Fruit fly (Drosophila melanogaster) whole organism, embryonic: ENCODE data around the gene CG14515.

ENCODE experiments used
- Atf-2 ChIP-seq: fragments of 200-800 bp; sonication (Bioruptor generic); optimal IDR thresholded peaks from 2 replicates; lab custom pipeline; 2016; ENCODE audit warnings: missing biosample characterization, missing genetic modification characterization
- Atf3 ChIP-seq: fragments of 200-800 bp; sonication (Bioruptor generic); optimal IDR thresholded peaks from 3 replicates; lab custom pipeline; 2016; ENCODE audit warnings: missing biosample characterization, missing genetic modification characterization
- Bgb ChIP-seq: fragments of 200-800 bp; sonication (Bioruptor generic); IDR thresholded peaks from 2 replicates; pipeline ENCODE4 v1.3.6; 2022; ENCODE audit warnings: missing biosample characterization, missing genetic modification characterization; ENCODE audit not compliant: partially characterized antibody
- Blimp-1 ChIP-seq: fragments of 200-800 bp; sonication (Bioruptor generic); optimal IDR thresholded peaks from 3 replicates; lab custom pipeline; 2018; ENCODE audit warnings: missing biosample characterization, missing genetic modification characterization, mild to moderate bottlenecking, moderate library complexity, missing genetic modification reagents
- Bteb2 ChIP-seq: fragments of 200-800 bp; sonication (Bioruptor generic); optimal IDR thresholded peaks from 2 replicates; lab custom pipeline; 2016; ENCODE audit warnings: missing biosample characterization, missing genetic modification characterization
- CG12744 ChIP-seq: fragments of 200-800 bp; sonication (Bioruptor generic); optimal IDR thresholded peaks from 2 replicates; lab custom pipeline; 2016; ENCODE audit warnings: missing biosample characterization, missing genetic modification characterization
- CG14441 ChIP-seq: fragments of 200-800 bp; sonication (Bioruptor generic); IDR thresholded peaks from 2 replicates; pipeline ENCODE4 v1.3.6; 2022; ENCODE audit warnings: missing biosample characterization, missing genetic modification characterization
- CG1602 ChIP-seq: fragments of 200-800 bp; sonication (Bioruptor generic); optimal IDR thresholded peaks from 3 replicates; lab custom pipeline; 2016; ENCODE audit warnings: missing biosample characterization, missing genetic modification characterization
- CG16815 ChIP-seq: fragments of 200-800 bp; sonication (Bioruptor generic); optimal IDR thresholded peaks from 3 replicates; lab custom pipeline; 2017; ENCODE audit warnings: missing biosample characterization, mild to moderate bottlenecking, missing genetic modification characterization
- CG18476 ChIP-seq: fragments of 200-800 bp; sonication (Bioruptor generic); optimal IDR thresholded peaks from 2 replicates; lab custom pipeline; 2016; ENCODE audit warnings: missing biosample characterization, mild to moderate bottlenecking, missing genetic modification characterization
- CG2116 ChIP-seq: fragments of 200-800 bp; sonication (Bioruptor generic); optimal IDR thresholded peaks from 3 replicates; lab custom pipeline; 2018; ENCODE audit warnings: missing biosample characterization, mild to moderate bottlenecking, missing genetic modification characterization
- CG2199 ChIP-seq: fragments of 200-800 bp; sonication (Bioruptor generic); IDR thresholded peaks from 3 replicates; pipeline ENCODE4 v1.3.6; 2022; ENCODE audit warnings: missing biosample characterization, missing genetic modification characterization
- CG2202 ChIP-seq: fragments of 200-800 bp; sonication (Bioruptor generic); optimal IDR thresholded peaks from 2 replicates; lab custom pipeline; 2018; ENCODE audit warnings: missing biosample characterization, mild to moderate bottlenecking, missing genetic modification characterization
- CG43689 ChIP-seq: fragments of 200-800 bp; sonication (Bioruptor generic); IDR thresholded peaks from 2 replicates; pipeline ENCODE4 v1.3.6; 2022; ENCODE audit warnings: missing biosample characterization, missing genetic modification characterization
- CG6683 ChIP-seq: fragments of 200-800 bp; sonication (Bioruptor generic); optimal IDR thresholded peaks from 2 replicates; lab custom pipeline; 2017; ENCODE audit warnings: missing biosample characterization, mild to moderate bottlenecking, missing genetic modification characterization, missing genetic modification reagents
- CG7786 ChIP-seq: fragments of 200-800 bp; sonication (Bioruptor generic); optimal IDR thresholded peaks from 2 replicates; lab custom pipeline; 2016; ENCODE audit warnings: missing biosample characterization, missing genetic modification characterization
- CG8765 ChIP-seq: fragments of 200-800 bp; sonication (Bioruptor generic); IDR thresholded peaks from 2 replicates; pipeline ENCODE4 v1.3.6; 2022; ENCODE audit warnings: missing biosample characterization, missing genetic modification characterization
- Dad ChIP-seq: fragments of 200-800 bp; sonication (Bioruptor generic); optimal IDR thresholded peaks from 3 replicates; lab custom pipeline; 2016; ENCODE audit warnings: missing biosample characterization, missing genetic modification characterization
- Dll ChIP-seq: fragments of 200-800 bp; sonication (Bioruptor generic); IDR thresholded peaks from 4 replicates; pipeline ENCODE4 v1.3.6; 2022; ENCODE audit warnings: missing biosample characterization, missing genetic modification characterization; ENCODE audit not compliant: partially characterized antibody
- Hmr ChIP-seq: fragments of 200-800 bp; sonication (Bioruptor generic); optimal IDR thresholded peaks from 3 replicates; lab custom pipeline; 2017; ENCODE audit warnings: mild to moderate bottlenecking, missing biosample characterization, missing genetic modification reagents, missing genetic modification characterization
- Hr39 ChIP-seq: fragments of >200 bp; optimal IDR thresholded peaks from 2 replicates; lab custom pipeline; 2017
- Hr78 ChIP-seq, 2 experiments: fragments of 200-800 bp in 1 of 2; fragments of >200 bp in 1 of 2; sonication (Bioruptor generic) in 1 of 2; optimal IDR thresholded peaks; 2 replicates each; lab custom pipeline; 2017 to 2019; ENCODE audit warnings: missing biosample characterization in 2 of 2, missing genetic modification characterization in 2 of 2, mild to moderate bottlenecking in 1 of 2, moderate library complexity in 1 of 2
- Mad ChIP-seq: fragments of 200-800 bp; sonication (Bioruptor generic); optimal IDR thresholded peaks from 2 replicates; lab custom pipeline; 2016; ENCODE audit warnings: missing biosample characterization, missing genetic modification characterization
- Med ChIP-seq: fragments of 200-800 bp; sonication (Bioruptor generic); peaks from one replicate; lab custom pipeline; 2016; ENCODE audit warnings: missing biosample characterization, missing genetic modification characterization, mild to moderate bottlenecking, inconsistent platforms, moderate library complexity
- Pdp1 ChIP-seq, 2 experiments: fragments of 200-800 bp; sonication (Bioruptor generic); optimal IDR thresholded peaks; 3 replicates each; lab custom pipeline; 2016; ENCODE audit warnings: missing biosample characterization in 2 of 2, missing genetic modification characterization in 2 of 2, mild to moderate bottlenecking in 1 of 2, moderate library complexity in 1 of 2
- Rfx ChIP-seq: fragments of 200-800 bp; sonication (Bioruptor generic); IDR thresholded peaks from 2 replicates; pipeline ENCODE4 v1.3.6; 2022; ENCODE audit warnings: missing biosample characterization, missing genetic modification characterization
- Sry-β ChIP-seq: fragments of 200-800 bp; sonication (Bioruptor generic); optimal IDR thresholded peaks from 2 replicates; lab custom pipeline; 2018; ENCODE audit warnings: missing biosample characterization, mild to moderate bottlenecking, missing genetic modification characterization, moderate library complexity
- TFAM ChIP-seq: fragments of 200-800 bp; sonication (Bioruptor generic); optimal IDR thresholded peaks from 2 replicates; lab custom pipeline; 2017; ENCODE audit warnings: missing biosample characterization, missing genetic modification characterization, inconsistent platforms
- btn ChIP-seq: fragments of 200-800 bp; sonication (Bioruptor generic); optimal IDR thresholded peaks from 2 replicates; lab custom pipeline; 2016; ENCODE audit warnings: missing biosample characterization, missing genetic modification characterization
- cas ChIP-seq: fragments of 200-800 bp; sonication (Bioruptor generic); IDR thresholded peaks from 2 replicates; pipeline ENCODE4 v1.3.6; 2022; ENCODE audit warnings: missing biosample characterization, missing genetic modification characterization
- da ChIP-seq: fragments of 200-800 bp; sonication (Bioruptor generic); optimal IDR thresholded peaks from 2 replicates; lab custom pipeline; 2016; ENCODE audit warnings: missing biosample characterization, missing genetic modification characterization
- dm ChIP-seq: fragments of 200-800 bp; sonication (Bioruptor generic); optimal IDR thresholded peaks from 3 replicates; lab custom pipeline; 2016; ENCODE audit warnings: missing biosample characterization, missing genetic modification characterization
- gcm ChIP-seq: fragments of 200-800 bp; sonication (Bioruptor generic); optimal IDR thresholded peaks from 2 replicates; lab custom pipeline; 2019; ENCODE audit warnings: missing biosample characterization, mild to moderate bottlenecking, missing genetic modification characterization, moderate library complexity
- grn ChIP-seq: fragments of 200-800 bp; sonication (Bioruptor generic); optimal IDR thresholded peaks from 3 replicates; lab custom pipeline; 2017; ENCODE audit warnings: missing biosample characterization, missing genetic modification characterization
- jigr1 ChIP-seq: fragments of 200-800 bp; sonication (Bioruptor generic); IDR thresholded peaks from 3 replicates; pipeline ENCODE4 v1.3.6; 2022; ENCODE audit warnings: missing biosample characterization, missing genetic modification characterization
- jumu ChIP-seq: fragments of 200-800 bp; sonication (Bioruptor generic); optimal IDR thresholded peaks from 3 replicates; lab custom pipeline; 2016; ENCODE audit warnings: missing biosample characterization, missing genetic modification characterization
- ken ChIP-seq: fragments of 200-800 bp; sonication (Bioruptor generic); IDR thresholded peaks from 3 replicates; pipeline ENCODE4 v1.3.6; 2022; ENCODE audit warnings: missing biosample characterization, missing genetic modification characterization
- lab ChIP-seq: fragments of 200-800 bp; sonication (Bioruptor generic); optimal IDR thresholded peaks from 3 replicates; lab custom pipeline; 2017; ENCODE audit warnings: missing biosample characterization, missing genetic modification characterization, mild to moderate bottlenecking, moderate library complexity, missing genetic modification reagents
- pb ChIP-seq: fragments of 200-800 bp; sonication (Bioruptor generic); optimal IDR thresholded peaks from 3 replicates; lab custom pipeline; 2016; ENCODE audit warnings: missing biosample characterization, missing genetic modification characterization
- pita ChIP-seq: fragments of 200-800 bp; sonication (Bioruptor generic); optimal IDR thresholded peaks from 2 replicates; lab custom pipeline; 2017; ENCODE audit warnings: missing biosample characterization, mild to moderate bottlenecking, missing genetic modification characterization
- prd ChIP-seq, 3 experiments: fragments of >200 bp in 2 of 3; fragments of 200-800 bp in 1 of 3; sonication (Bioruptor generic) in 1 of 3; optimal IDR thresholded peaks in 2 of 3; IDR thresholded peaks in 1 of 3; 2 replicates in 2 of 3; 3 replicates in 1 of 3; pipeline versions ENCODE4 v1.3.6 to Lab custom; 2017 to 2022; ENCODE audit warnings: missing biosample characterization in 1 of 3, missing genetic modification characterization in 1 of 3
- ranshi ChIP-seq: fragments of 200-800 bp; sonication (Bioruptor generic); IDR thresholded peaks from 2 replicates; pipeline ENCODE4 v1.3.6; 2022; ENCODE audit warnings: missing biosample characterization, missing genetic modification characterization
- scrt ChIP-seq: fragments of 200-800 bp; sonication (Bioruptor generic); optimal IDR thresholded peaks from 2 replicates; lab custom pipeline; 2018; ENCODE audit warnings: missing biosample characterization, mild to moderate bottlenecking, missing genetic modification characterization, moderate library complexity
- sqz ChIP-seq: fragments of 200-800 bp; sonication (Bioruptor generic); optimal IDR thresholded peaks from 3 replicates; lab custom pipeline; 2018; ENCODE audit warnings: missing biosample characterization, mild to moderate bottlenecking, missing genetic modification characterization
- sr ChIP-seq: fragments of 200-800 bp; sonication (Bioruptor generic); IDR thresholded peaks from 3 replicates; pipeline ENCODE4 v1.3.6; 2022; ENCODE audit warnings: missing biosample characterization, missing genetic modification characterization
- trh ChIP-seq: fragments of 200-800 bp; sonication (Bioruptor generic); optimal IDR thresholded peaks from 2 replicates; lab custom pipeline; 2016; ENCODE audit warnings: missing biosample characterization, missing genetic modification characterization
- tup ChIP-seq: fragments of 200-800 bp; sonication (Bioruptor generic); optimal IDR thresholded peaks from 2 replicates; lab custom pipeline; 2016; ENCODE audit warnings: missing biosample characterization, mild to moderate bottlenecking, missing genetic modification characterization, moderate library complexity
- unpg ChIP-seq: fragments of 200-800 bp; sonication (Bioruptor generic); optimal IDR thresholded peaks from 3 replicates; lab custom pipeline; 2018; ENCODE audit warnings: missing biosample characterization, mild to moderate bottlenecking, missing genetic modification characterization, moderate library complexity
- zen2 ChIP-seq: fragments of 200-800 bp; sonication (Bioruptor generic); IDR thresholded peaks from 3 replicates; pipeline ENCODE4 v1.3.6; 2022; ENCODE audit warnings: missing biosample characterization, missing genetic modification characterization; ENCODE audit not compliant: partially characterized antibody
- zfh1 ChIP-seq: fragments of 200-800 bp; sonication (Bioruptor generic); IDR thresholded peaks from 3 replicates; pipeline ENCODE4 v1.3.6; 2022; ENCODE audit warnings: missing biosample characterization, missing genetic modification characterization

The CG14515 gene

DNA sequence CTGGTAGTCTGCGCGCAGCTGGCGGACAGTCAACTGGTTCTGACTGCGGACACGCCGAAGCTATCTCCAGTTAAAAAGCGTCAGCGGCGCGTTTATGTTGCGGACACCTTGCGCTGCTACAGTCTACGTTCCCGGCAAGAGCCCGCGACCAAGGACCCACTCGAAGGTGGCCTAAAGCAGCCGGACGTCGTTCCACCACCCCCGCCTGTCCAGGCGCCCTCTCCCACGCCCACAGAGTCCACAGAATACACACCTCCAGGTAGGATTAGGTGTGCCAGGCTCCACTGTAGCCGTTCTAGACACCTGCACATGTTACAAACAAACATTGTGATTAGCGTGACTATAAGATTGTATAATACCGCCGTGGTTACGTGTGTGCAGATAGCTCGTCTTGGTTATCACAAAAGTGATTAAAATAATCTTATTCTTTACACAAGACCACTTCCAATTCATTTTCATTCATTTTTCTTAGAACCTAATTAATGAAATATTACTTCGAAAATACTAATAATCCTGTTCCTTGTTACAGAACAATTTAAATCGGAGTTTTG lies 33.3 kb downstream of the CG14515 start (continued):
- TF ChIP-seq CG18476 = no peak
- no peak for TF ChIP-seq CG43689 (GFP tag; lab: Robert Waterston, UW)
- no peak for TF ChIP-seq jigr1 (GFP tag; lab: Robert Waterston, UW)
- TF ChIP-seq grn (GFP tag; lab: Kevin White, UChicago) = no peak
- TF ChIP-seq CG14441 = peak; percentile 42; the same call in 1 of the 2 replicates
- no peak for TF ChIP-seq CG7786 (GFP tag; lab: Kevin White, UChicago)
- TF ChIP-seq da (GFP tag; lab: Kevin White, UChicago) = no peak
- no peak for TF ChIP-seq jumu (GFP tag; lab: Kevin White, UChicago)
- peak; percentile 65 for TF ChIP-seq cas
- no peak for TF ChIP-seq btn (GFP tag; lab: Kevin White, UChicago)
- TF ChIP-seq prd (optimal IDR thresholded peaks at IDR 0.05; lab: Kevin White, UChicago) = no peak
- TF ChIP-seq prd (GFP tag; IDR thresholded peaks at IDR 0.05; lab: Robert Waterston, UW) = 0 out of 3 replicates have a peak, but pooled peaks have one; percentile 11
- TF ChIP-seq Sry-β (GFP tag; lab: Kevin White, UChicago) = no peak
- TF ChIP-seq Bteb2 = no peak
- peak; percentile 83 for TF ChIP-seq Med
- no peak for TF ChIP-seq Hr39 (lab: Kevin White, UChicago)
- TF ChIP-seq lab (GFP tag; lab: Kevin White, UChicago) = no peak
- TF ChIP-seq unpg (GFP tag; lab: Kevin White, UChicago) = no peak
- TF ChIP-seq ranshi (GFP tag; lab: Robert Waterston, UW) = peak; percentile 50; the same call in 1 of the 2 replicates
- no peak for TF ChIP-seq CG2199 (GFP tag; lab: Robert Waterston, UW)
- no peak for TF ChIP-seq CG2116 (GFP tag; lab: Kevin White, UChicago)
- TF ChIP-seq Blimp-1 (GFP tag; lab: Kevin White, UChicago) = no peak
- TF ChIP-seq CG6683 (GFP tag; lab: Kevin White, UChicago) = no peak
- TF ChIP-seq zen2 (GFP tag; lab: Robert Waterston, UW) = no peak
- no peak for TF ChIP-seq sqz
- TF ChIP-seq CG12744 (GFP tag; lab: Kevin White, UChicago) = no peak
- no peak for TF ChIP-seq Bgb (GFP tag; lab: Robert Waterston, UW)
- no peak for TF ChIP-seq scrt (GFP tag; lab: Kevin White, UChicago)
- TF ChIP-seq Mad (GFP tag; lab: Kevin White, UChicago) = no peak
- TF ChIP-seq Atf3 (GFP tag; lab: Kevin White, UChicago) = no peak
- TF ChIP-seq pb (GFP tag; lab: Kevin White, UChicago) = no peak
- TF ChIP-seq gcm (GFP tag; lab: Kevin White, UChicago) = no peak
- TF ChIP-seq trh (GFP tag; lab: Kevin White, UChicago) = no peak
- TF ChIP-seq TFAM (GFP tag; lab: Kevin White, UChicago) = no peak
- no peak for TF ChIP-seq dm (GFP tag; lab: Kevin White, UChicago)
- no peak for TF ChIP-seq Atf-2 (GFP tag; lab: Kevin White, UChicago)
- TF ChIP-seq Dad (GFP tag; lab: Kevin White, UChicago) = no peak
- TF ChIP-seq zfh1 (GFP tag; lab: Robert Waterston, UW) = 0 out of 3 replicates have a peak, but pooled peaks have one; percentile 40
- TF ChIP-seq CG8765 = 0 out of 2 replicates have a peak, but pooled peaks have one; percentile 7
- TF ChIP-seq CG1602 (GFP tag; lab: Kevin White, UChicago) = no peak
- TF ChIP-seq CG16815 (GFP tag; lab: Kevin White, UChicago) = no peak
- no peak for TF ChIP-seq CG2202
- no peak for TF ChIP-seq tup (GFP tag; lab: Kevin White, UChicago)
- no peak for TF ChIP-seq Hr78 (GFP tag; optimal IDR thresholded peaks at IDR 0.05; lab: Kevin White, UChicago)
- TF ChIP-seq ken (GFP tag; lab: Robert Waterston, UW) = no peak
- peak in 1 of 2 experiments; percentile 96 for TF ChIP-seq Pdp1 (GFP tag; optimal IDR thresholded peaks at IDR 0.05; lab: Kevin White, UChicago)
- TF ChIP-seq Hmr = no peak
- no peak for TF ChIP-seq sr
- TF ChIP-seq pita (GFP tag; lab: Kevin White, UChicago) = no peak
- peak; percentile 55 for TF ChIP-seq Rfx (GFP tag; lab: Robert Waterston, UW)
- TF ChIP-seq Dll (GFP tag; lab: Robert Waterston, UW) = no peak
